Worm (Caenorhabditis elegans) whole organism, L4/young adult: ENCODE measurements around the gene T06C12.9.

ENCODE experiments used
- dao-5 ChIP-seq: sonication (generic microtip); optimal IDR thresholded peaks from 2 replicates; lab custom pipeline; 2016; ENCODE audit warnings: missing genotype, missing genetic modification characterization, moderate library complexity, missing compliant biosample characterization
- him-1 ChIP-seq: sonication (generic microtip); optimal IDR thresholded peaks from 2 replicates; lab custom pipeline; 2016; ENCODE audit warnings: missing genotype, missing genetic modification reagents, missing genetic modification characterization, missing compliant biosample characterization

DNA sequence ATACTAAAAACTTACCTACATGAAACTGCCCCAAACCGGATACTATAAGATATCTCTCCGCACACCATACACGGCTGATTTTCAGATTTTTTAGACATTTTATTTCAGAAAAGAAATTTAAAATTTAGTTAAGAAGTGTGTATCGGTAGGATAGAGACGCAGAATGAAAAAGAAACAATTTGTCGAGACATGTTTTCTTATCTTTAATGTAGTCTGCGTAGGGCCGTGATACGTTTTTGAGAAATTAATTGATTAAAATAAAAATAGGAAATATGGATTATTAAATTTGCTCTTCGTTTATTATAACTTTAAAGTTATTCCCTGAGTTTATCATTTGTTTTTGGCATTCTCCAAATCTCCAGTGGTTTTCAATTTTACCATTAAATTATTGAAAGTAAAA lies 38.4 kb upstream of the T06C12.9 start, which contains the start of gene nhr-108:
- TF ChIP-seq dao-5 (no peak), him-1 (tag; lab: Kevin White, UChicago) (no peak)
